Worm (Caenorhabditis elegans): ENCODE measurements around the gene svop-1.

DNA sequence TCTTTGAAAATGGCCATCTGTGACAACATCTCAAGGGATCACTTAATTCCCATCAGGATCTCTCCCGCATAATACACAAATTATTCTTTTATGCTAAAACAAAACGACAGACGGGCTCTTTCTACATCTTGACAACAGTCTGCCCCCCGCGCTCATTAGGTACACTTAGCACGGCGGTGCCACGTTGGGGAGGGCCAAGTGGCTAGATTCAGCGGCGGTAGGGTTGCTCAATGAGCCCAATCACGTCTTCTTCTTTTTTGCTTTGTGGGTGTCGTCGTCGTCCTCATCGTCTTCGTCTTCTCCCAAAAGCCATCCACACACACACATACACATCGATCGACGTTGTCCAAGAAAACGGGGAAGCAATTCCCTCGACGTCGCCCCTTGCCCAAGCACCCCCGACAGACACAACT is 12.2 kb downstream of the svop-1 start:
- TF ChIP-seq flt-1 (GFP tag; IDR thresholded peaks at IDR 0.05) (no peak), ama-1 (optimal IDR thresholded peaks at IDR 0.05) (no peak), ceh-36 (tag; optimal IDR thresholded peaks at IDR 0.05) (no peak), tra-4 (tag; optimal IDR thresholded peaks at IDR 0.05) (no peak), ets-7 (tag; optimal IDR thresholded peaks at IDR 0.05) (no peak), aly-1 (tag; optimal IDR thresholded peaks at IDR 0.05) (no peak), F13C5.2 (tag; optimal IDR thresholded peaks at IDR 0.05) (no peak)
